Worm (Caenorhabditis elegans): ENCODE data around the gene F11E6.9.
A peak's percentile ranks its signal among the peaks of the same experiment; 100 is the strongest.

Gene F11E6.9

DNA sequence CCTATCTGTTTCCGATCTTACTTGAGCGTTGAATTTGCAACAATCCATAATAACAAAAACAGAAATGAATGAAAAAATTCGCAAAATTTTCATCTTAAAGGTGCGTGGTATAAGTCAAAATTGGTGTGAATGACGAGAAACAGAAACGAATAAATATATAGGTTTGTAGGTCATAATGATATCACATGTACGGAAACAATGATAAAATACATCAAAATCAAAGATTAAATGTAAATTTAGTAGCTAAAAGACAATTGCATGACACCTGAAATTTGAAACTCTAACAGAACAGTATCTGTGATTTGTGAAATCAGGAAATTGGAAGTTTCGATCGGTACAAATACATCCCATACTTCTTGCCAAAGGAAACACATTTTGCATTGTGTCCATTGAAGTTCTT is at the start of gene F11E6.9:
F11E6.9 (minus strand) TSS at position 101 of the 400 bp plus-strand sequence.
- no peak for TF ChIP-seq mdl-1 (tag; optimal IDR thresholded peaks at IDR 0.05)
- no peak for TF ChIP-seq dmd-4 (tag; optimal IDR thresholded peaks at IDR 0.05)
- TF ChIP-seq alr-1 (tag; optimal IDR thresholded peaks at IDR 0.05), result no peak
- TF ChIP-seq ztf-11 (tag; optimal IDR thresholded peaks at IDR 0.05), result no peak
- TF ChIP-seq ama-1 (optimal IDR thresholded peaks at IDR 0.05), result no peak
- TF ChIP-seq sma-9 (GFP tag; optimal IDR thresholded peaks at IDR 0.05), result no peak
- no peak for TF ChIP-seq sma-9 (tag; optimal IDR thresholded peaks at IDR 0.05)
- no peak for TF ChIP-seq nhr-237 (tag; optimal IDR thresholded peaks at IDR 0.05)
- no peak for TF ChIP-seq mab-5 (tag; optimal IDR thresholded peaks at IDR 0.05)
- TF ChIP-seq nhr-25 (tag; optimal IDR thresholded peaks at IDR 0.05), result no peak
- no peak for TF ChIP-seq unc-62 (GFP tag; optimal IDR thresholded peaks at IDR 0.05)

DNA sequence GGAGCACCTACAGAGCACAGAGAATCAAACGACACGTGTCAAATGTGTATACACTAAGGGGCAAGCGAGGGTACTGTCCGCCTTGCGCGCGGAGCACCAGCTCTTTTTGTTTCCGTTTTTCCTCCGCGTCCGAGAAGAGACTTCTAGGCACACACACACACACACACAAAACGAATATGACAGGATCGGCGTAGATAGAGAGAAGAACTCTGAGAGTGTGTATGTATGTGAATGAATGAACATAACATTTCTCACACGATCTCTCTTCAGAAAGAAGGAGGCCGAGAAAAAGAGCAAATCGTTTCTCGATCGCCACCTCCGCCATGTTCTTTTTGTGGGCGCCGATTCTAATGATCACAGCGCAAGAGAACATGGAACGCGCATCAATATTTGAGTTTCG is 15.5 kb upstream of the F11E6.9 start, which contains the start of gene nas-6:
nas-6 (minus strand) TSS at position 101 of the 400 bp plus-strand sequence.
- TF ChIP-seq nhr-237 (tag; optimal IDR thresholded peaks at IDR 0.05), result no peak
- no peak for TF ChIP-seq ceh-82 (tag; optimal IDR thresholded peaks at IDR 0.05)
- no peak for TF ChIP-seq F13H6.1 (tag; optimal IDR thresholded peaks at IDR 0.05)
- TF ChIP-seq peb-1 (tag; optimal IDR thresholded peaks at IDR 0.05), result no peak
- TF ChIP-seq unc-62 (GFP tag; optimal IDR thresholded peaks at IDR 0.05), result no peak
- TF ChIP-seq sma-9 (GFP tag; optimal IDR thresholded peaks at IDR 0.05), result no peak
- no peak for TF ChIP-seq sma-9 (tag; optimal IDR thresholded peaks at IDR 0.05)
- TF ChIP-seq lin-11 (tag; optimal IDR thresholded peaks at IDR 0.05), result no peak
- TF ChIP-seq mdl-1 (tag; optimal IDR thresholded peaks at IDR 0.05), result no peak
- no peak for TF ChIP-seq dmd-4 (tag; optimal IDR thresholded peaks at IDR 0.05)
- TF ChIP-seq ztf-4 (tag; optimal IDR thresholded peaks at IDR 0.05), result no peak
- TF ChIP-seq sma-3 (GFP tag; optimal IDR thresholded peaks at IDR 0.05), result no peak

DNA sequence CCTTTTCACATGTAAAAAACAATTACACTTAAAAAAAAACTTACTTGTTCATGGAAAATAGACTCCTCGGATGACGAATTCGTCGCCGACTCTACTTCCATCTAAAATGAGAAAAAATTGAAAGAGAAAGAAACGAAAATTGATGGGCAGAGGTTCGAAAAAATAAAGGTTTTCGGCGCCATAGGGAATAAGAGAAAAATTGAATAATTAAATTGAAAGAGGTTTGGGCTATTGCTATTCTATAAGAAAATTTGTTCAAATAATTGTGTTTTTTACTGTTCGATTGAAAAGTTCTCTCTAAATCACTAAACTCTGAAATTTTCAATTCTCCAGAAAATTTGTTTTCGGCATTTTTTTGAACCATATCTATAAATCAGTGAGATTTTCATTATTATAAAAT is 8.1 kb upstream of the F11E6.9 start, which contains the start of gene rabr-2:
rabr-2 (minus strand) TSS at position 101 of the 400 bp plus-strand sequence.
- TF ChIP-seq unc-62 (GFP tag; optimal IDR thresholded peaks at IDR 0.05), result no peak
- no peak for TF ChIP-seq C34F6.9 (tag; optimal IDR thresholded peaks at IDR 0.05)

DNA sequence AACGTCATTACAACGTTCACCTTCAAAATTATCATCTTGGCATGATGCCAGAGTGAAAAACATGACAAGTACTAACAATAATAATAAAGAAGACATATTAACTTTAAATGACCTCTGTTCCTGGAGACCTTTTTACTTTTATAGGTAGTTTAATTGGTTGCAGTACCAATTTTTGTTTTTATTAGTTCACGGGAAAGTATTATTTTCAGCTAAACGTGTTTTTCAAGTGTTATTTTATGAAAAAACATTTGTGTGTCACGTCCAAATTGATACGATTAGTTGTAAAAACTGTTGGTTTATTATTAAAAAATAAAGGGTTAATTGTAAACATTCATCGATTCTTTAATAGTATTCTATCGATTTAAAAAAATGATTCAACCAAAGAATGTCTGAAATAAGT is 601 bp upstream of the F11E6.9 start, which contains the start of gene grl-24:
grl-24 (minus strand) TSS at position 101 of the 400 bp plus-strand sequence.
- TF ChIP-seq nhr-237 (tag; optimal IDR thresholded peaks at IDR 0.05), result no peak
- no peak for TF ChIP-seq ceh-16 (tag; optimal IDR thresholded peaks at IDR 0.05)
- no peak for TF ChIP-seq nhr-10 (tag; optimal IDR thresholded peaks at IDR 0.05)
- no peak for TF ChIP-seq skn-1 (tag; optimal IDR thresholded peaks at IDR 0.05)
- TF ChIP-seq nhr-21 (tag; optimal IDR thresholded peaks at IDR 0.05), result no peak
- TF ChIP-seq ztf-11 (tag; optimal IDR thresholded peaks at IDR 0.05), result no peak
- no peak for TF ChIP-seq crh-2 (tag; optimal IDR thresholded peaks at IDR 0.05)
- no peak for TF ChIP-seq sem-4 (tag; optimal IDR thresholded peaks at IDR 0.05)
- TF ChIP-seq peb-1 (tag; optimal IDR thresholded peaks at IDR 0.05), result no peak

DNA sequence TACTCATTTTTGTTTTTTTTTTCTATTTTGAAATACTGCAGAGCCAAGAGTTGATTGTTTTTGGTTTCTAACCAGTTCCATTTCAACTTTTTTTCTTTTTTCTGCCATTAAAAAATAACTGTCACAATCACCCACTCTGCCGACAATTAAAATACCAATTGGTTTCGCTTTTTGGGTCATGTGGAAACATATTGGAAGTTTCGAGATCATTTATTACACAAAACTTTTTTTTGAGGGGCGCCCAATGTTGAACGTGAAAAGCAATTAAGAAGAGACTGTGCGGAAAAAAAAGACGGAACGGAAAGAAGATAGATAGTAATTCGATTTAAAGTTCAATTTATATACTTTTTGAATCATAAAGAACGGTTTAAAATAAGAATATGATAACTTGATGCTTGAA is 1.1 kb downstream of the F11E6.9 start:
- TF ChIP-seq dmd-4 (tag; optimal IDR thresholded peaks at IDR 0.05), result no peak
- TF ChIP-seq egl-27 (tag; optimal IDR thresholded peaks at IDR 0.05), result no peak
- TF ChIP-seq lsy-2 (tag; optimal IDR thresholded peaks at IDR 0.05), result no peak
- peak; percentile 64 for TF ChIP-seq blmp-1 (tag; optimal IDR thresholded peaks at IDR 0.05; ENCODE audit: insufficient read depth)
- no peak for TF ChIP-seq nhr-11 (tag; optimal IDR thresholded peaks at IDR 0.05)
- no peak for TF ChIP-seq gmeb-1 (tag; optimal IDR thresholded peaks at IDR 0.05)
- no peak for TF ChIP-seq alr-1 (tag; optimal IDR thresholded peaks at IDR 0.05)
- TF ChIP-seq unc-55 (GFP tag; optimal IDR thresholded peaks at IDR 0.05), result no peak
- no peak for TF ChIP-seq sma-3 (GFP tag; optimal IDR thresholded peaks at IDR 0.05)
- no peak for TF ChIP-seq mab-5 (tag; optimal IDR thresholded peaks at IDR 0.05)
- no peak for TF ChIP-seq ZK546.5 (tag; optimal IDR thresholded peaks at IDR 0.05)
- peak; percentile 4 for TF ChIP-seq crh-2 (tag; optimal IDR thresholded peaks at IDR 0.05)
- TF ChIP-seq nhr-25 (tag; optimal IDR thresholded peaks at IDR 0.05), result peak; percentile 78
- TF ChIP-seq elt-3 (tag; optimal IDR thresholded peaks at IDR 0.05), result no peak

DNA sequence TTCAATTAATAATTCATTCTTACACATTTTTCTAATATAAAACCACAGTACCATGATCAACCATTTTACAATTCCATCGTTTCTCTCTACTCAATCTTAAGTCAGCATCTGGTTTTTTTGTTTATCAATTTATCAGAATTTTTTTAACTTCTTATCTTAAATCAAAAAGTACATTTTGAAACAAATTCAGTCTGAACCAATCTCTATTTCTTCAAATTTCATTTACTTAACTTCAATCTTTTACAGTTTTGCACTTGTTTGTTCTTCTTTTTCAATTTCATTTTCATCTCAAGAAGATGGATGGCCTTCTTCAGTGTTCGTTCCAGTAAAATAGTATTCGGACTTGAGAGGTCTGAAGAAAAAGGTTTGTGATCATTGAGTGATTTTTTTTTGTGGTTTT is 2.1 kb downstream of the F11E6.9 start, which contains the start of gene gba-3:
gba-3 (plus strand) TSS at position 301 of the 400 bp plus-strand sequence.
- TF ChIP-seq gmeb-1 (tag; optimal IDR thresholded peaks at IDR 0.05) (no peak), F13H6.1 (tag; optimal IDR thresholded peaks at IDR 0.05) (no peak), ztf-1 (GFP tag; conservative IDR thresholded peaks at IDR 0.05) (no peak), nhr-10 (tag; optimal IDR thresholded peaks at IDR 0.05) (no peak), nhr-77 (tag; optimal IDR thresholded peaks at IDR 0.05) (no peak), sma-9 (GFP tag; optimal IDR thresholded peaks at IDR 0.05) (peak; percentile 8), sma-9 (tag; optimal IDR thresholded peaks at IDR 0.05) (no peak), lin-13 (GFP tag; optimal IDR thresholded peaks at IDR 0.05) (no peak), alr-1 (tag; optimal IDR thresholded peaks at IDR 0.05) (no peak), C34F6.9 (tag; optimal IDR thresholded peaks at IDR 0.05) (no peak), blmp-1 (tag; optimal IDR thresholded peaks at IDR 0.05; ENCODE audit: insufficient read depth) (peak; percentile 18), nhr-25 (tag; optimal IDR thresholded peaks at IDR 0.05) (peak; percentile 47), lin-39 (tag; optimal IDR thresholded peaks at IDR 0.05) (no peak), lin-11 (tag; optimal IDR thresholded peaks at IDR 0.05) (no peak), R02D3.7 (tag; optimal IDR thresholded peaks at IDR 0.05) (no peak), nhr-6 (tag; optimal IDR thresholded peaks at IDR 0.05) (no peak), unc-39 (tag; optimal IDR thresholded peaks at IDR 0.05) (no peak)
